Fruit fly (Drosophila melanogaster): Measurements from ENCODE around the gene bocks.

The bocks gene

DNA sequence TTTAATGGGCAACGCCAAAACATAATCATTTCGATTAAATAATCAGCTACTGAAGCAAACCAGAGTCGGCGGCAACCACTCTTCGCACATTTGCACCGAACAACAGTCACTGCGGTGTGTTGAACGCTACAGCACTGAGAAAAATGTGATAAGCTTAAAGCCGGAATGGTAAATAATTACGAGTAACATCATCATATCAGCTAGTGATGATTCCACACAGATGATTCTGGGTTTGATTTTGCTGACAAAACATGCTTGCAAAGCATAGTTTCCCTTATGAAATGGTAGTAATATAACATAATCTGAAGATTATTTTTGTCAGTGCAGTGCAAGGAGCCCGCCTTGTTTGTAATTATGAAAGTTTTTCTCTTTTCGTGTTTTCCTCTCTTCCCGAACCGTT, 7.3 kb upstream of the bocks start (continued):
- TF ChIP-seq BtbVII (GFP tag; optimal IDR thresholded peaks at IDR 0.05), result no peak
- TF ChIP-seq aop (GFP tag; IDR thresholded peaks at IDR 0.05), result no peak
- TF ChIP-seq onecut (GFP tag; IDR thresholded peaks at IDR 0.05), result peak; percentile 33; the same call in 1 of the 2 replicates
- TF ChIP-seq CG7839 (tag; optimal IDR thresholded peaks at IDR 0.05), result peak; percentile 21
- TF ChIP-seq CG13424 (tag; optimal IDR thresholded peaks at IDR 0.05), result peak; percentile 47
- TF ChIP-seq unpg (GFP tag; optimal IDR thresholded peaks at IDR 0.05), result peak; percentile 63
- no peak for TF ChIP-seq Vsx1 (GFP tag; optimal IDR thresholded peaks at IDR 0.05)
- TF ChIP-seq Sry-δ (GFP tag; optimal IDR thresholded peaks at IDR 0.05), result peak; percentile 25
- TF ChIP-seq mam (GFP tag; optimal IDR thresholded peaks at IDR 0.05), result no peak
- peak in 1 of 3 experiments; percentile 73 for TF ChIP-seq lola (GFP tag; optimal IDR thresholded peaks at IDR 0.05)
- no peak for TF ChIP-seq ase (GFP tag; IDR thresholded peaks at IDR 0.05)
- peak; percentile 78 for TF ChIP-seq dmrt11E (tag; optimal IDR thresholded peaks at IDR 0.05)
- no peak for TF ChIP-seq vnd (GFP tag; IDR thresholded peaks at IDR 0.05; ENCODE audit: partially characterized antibody)
- peak; percentile 30 for TF ChIP-seq NfI (GFP tag; optimal IDR thresholded peaks at IDR 0.05)
- TF ChIP-seq CG31441 (GFP tag; IDR thresholded peaks at IDR 0.05), result peak; percentile 65
- no peak for TF ChIP-seq CG7963 (GFP tag; IDR thresholded peaks at IDR 0.05; ENCODE audit: partially characterized antibody)
- 0 out of 2 replicates have a peak, but pooled peaks have one; percentile 31 for TF ChIP-seq HLH3B (GFP tag; IDR thresholded peaks at IDR 0.05)
- TF ChIP-seq chn (GFP tag; optimal IDR thresholded peaks at IDR 0.05), result peak; percentile 39
- peak; percentile 51 for TF ChIP-seq CG33557 (GFP tag; optimal IDR thresholded peaks at IDR 0.05)
- TF ChIP-seq GATAe (GFP tag; conservative IDR thresholded peaks at IDR 0.05), result no peak
- TF ChIP-seq Optix (GFP tag; IDR thresholded peaks at IDR 0.05), result peak; percentile 47; the same call in 1 of the 3 replicates
- TF ChIP-seq fru (optimal IDR thresholded peaks at IDR 0.05), result no peak
- TF ChIP-seq fd96Cb (tag; optimal IDR thresholded peaks at IDR 0.05), result peak; percentile 75
- TF ChIP-seq CG6854 (GFP tag; optimal IDR thresholded peaks at IDR 0.05), result no peak
- peak; percentile 55; the same call in 1 of the 3 replicates for TF ChIP-seq dysf (GFP tag; IDR thresholded peaks at IDR 0.05)
- TF ChIP-seq CG13624 (GFP tag; optimal IDR thresholded peaks at IDR 0.05), result no peak
- no peak for TF ChIP-seq sr (GFP tag; IDR thresholded peaks at IDR 0.05)
- TF ChIP-seq sim (GFP tag; IDR thresholded peaks at IDR 0.05), result 0 out of 2 replicates have a peak, but pooled peaks have one; percentile 40
- TF ChIP-seq Hsf (GFP tag; optimal IDR thresholded peaks at IDR 0.05), result peak; percentile 36
- peak; percentile 9 for TF ChIP-seq maf-S (GFP tag; optimal IDR thresholded peaks at IDR 0.05)
- TF ChIP-seq CG11398 (GFP tag; optimal IDR thresholded peaks at IDR 0.05), result no peak
- TF ChIP-seq CG42726 (GFP tag; IDR thresholded peaks at IDR 0.05; ENCODE audit: partially characterized antibody), result no peak
- TF ChIP-seq disco-r (GFP tag; optimal IDR thresholded peaks at IDR 0.05), result no peak
- peak; percentile 50 for TF ChIP-seq CG6254 (GFP tag; optimal IDR thresholded peaks at IDR 0.05)
- no peak for TF ChIP-seq usp (GFP tag; optimal IDR thresholded peaks at IDR 0.05)
- TF ChIP-seq CG4360 (GFP tag; IDR thresholded peaks at IDR 0.05), result no peak
- TF ChIP-seq CG2202 (tag; optimal IDR thresholded peaks at IDR 0.05), result peak; percentile 37
- TF ChIP-seq pho (GFP tag; optimal IDR thresholded peaks at IDR 0.05), result no peak
- TF ChIP-seq Chrac-16 (GFP tag; optimal IDR thresholded peaks at IDR 0.05), result peak; percentile 55
- no peak for TF ChIP-seq hkb (optimal IDR thresholded peaks at IDR 0.05)
- 0 out of 2 replicates have a peak, but pooled peaks have one; percentile 18 for TF ChIP-seq hkb (GFP tag; IDR thresholded peaks at IDR 0.05)
- TF ChIP-seq bowl (GFP tag; IDR thresholded peaks at IDR 0.05), result no peak
- no peak for TF ChIP-seq Eip74EF (GFP tag; optimal IDR thresholded peaks at IDR 0.05)
- peak; percentile 59 for TF ChIP-seq CG16863 (GFP tag; optimal IDR thresholded peaks at IDR 0.05)
- no peak for TF ChIP-seq CG12744 (GFP tag; optimal IDR thresholded peaks at IDR 0.05)
- TF ChIP-seq emc (GFP tag; optimal IDR thresholded peaks at IDR 0.05), result no peak
- 0 out of 3 replicates have a peak, but pooled peaks have one; percentile 18 for TF ChIP-seq Mrtf (GFP tag; IDR thresholded peaks at IDR 0.05)
- TF ChIP-seq nerfin-1 (tag; optimal IDR thresholded peaks at IDR 0.05), result peak; percentile 50
- no peak for TF ChIP-seq psq (GFP tag; optimal IDR thresholded peaks at IDR 0.05)
- TF ChIP-seq Abd-B (GFP tag; optimal IDR thresholded peaks at IDR 0.05), result peak; percentile 38
- TF ChIP-seq CG17359 (tag; optimal IDR thresholded peaks at IDR 0.05), result peak; percentile 73

All from whole organism, embryonic.